Worm (Caenorhabditis elegans) whole organism, L4/young adult: ENCODE measurements around the gene snx-17.

Source experiments
- W03F9.2 ChIP-seq: fragments of 150-350 bp; optimal IDR thresholded peaks from 2 replicates; lab custom pipeline; 2014; ENCODE audit warnings: missing biosample characterization, missing genetic modification characterization
- dao-5 ChIP-seq: sonication (generic microtip); optimal IDR thresholded peaks from 2 replicates; lab custom pipeline; 2016; ENCODE audit warnings: missing genotype, missing genetic modification characterization, moderate library complexity, missing compliant biosample characterization
- him-1 ChIP-seq: sonication (generic microtip); optimal IDR thresholded peaks from 2 replicates; lab custom pipeline; 2016; ENCODE audit warnings: missing genotype, missing genetic modification reagents, missing genetic modification characterization, missing compliant biosample characterization

DNA sequence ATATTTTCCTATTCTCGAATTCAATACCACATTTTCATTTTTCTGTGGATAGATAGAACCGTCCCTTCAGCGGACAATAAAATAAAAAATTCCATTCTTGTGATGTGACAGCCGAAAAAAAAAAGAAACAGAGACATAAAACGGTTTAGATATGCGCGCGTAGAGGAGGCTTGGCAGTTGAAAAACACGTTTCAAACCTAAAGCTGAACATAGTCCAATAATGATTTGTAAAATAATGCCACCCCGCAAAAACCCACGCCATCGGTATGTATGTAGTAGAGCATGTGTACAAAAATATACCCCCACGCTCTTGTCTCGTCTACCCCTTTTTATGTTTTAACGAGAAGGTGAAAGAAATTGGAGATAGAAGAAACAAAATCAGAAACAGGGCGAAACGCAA, 13.4 kb downstream of the snx-17 start:
- no peak for TF ChIP-seq W03F9.2 (tag; lab: Kevin White, UChicago)
- TF ChIP-seq him-1 (tag; lab: Kevin White, UChicago) = no peak
- no peak for TF ChIP-seq dao-5 (tag; lab: Kevin White, UChicago)
